In the genomic region with DNA sequence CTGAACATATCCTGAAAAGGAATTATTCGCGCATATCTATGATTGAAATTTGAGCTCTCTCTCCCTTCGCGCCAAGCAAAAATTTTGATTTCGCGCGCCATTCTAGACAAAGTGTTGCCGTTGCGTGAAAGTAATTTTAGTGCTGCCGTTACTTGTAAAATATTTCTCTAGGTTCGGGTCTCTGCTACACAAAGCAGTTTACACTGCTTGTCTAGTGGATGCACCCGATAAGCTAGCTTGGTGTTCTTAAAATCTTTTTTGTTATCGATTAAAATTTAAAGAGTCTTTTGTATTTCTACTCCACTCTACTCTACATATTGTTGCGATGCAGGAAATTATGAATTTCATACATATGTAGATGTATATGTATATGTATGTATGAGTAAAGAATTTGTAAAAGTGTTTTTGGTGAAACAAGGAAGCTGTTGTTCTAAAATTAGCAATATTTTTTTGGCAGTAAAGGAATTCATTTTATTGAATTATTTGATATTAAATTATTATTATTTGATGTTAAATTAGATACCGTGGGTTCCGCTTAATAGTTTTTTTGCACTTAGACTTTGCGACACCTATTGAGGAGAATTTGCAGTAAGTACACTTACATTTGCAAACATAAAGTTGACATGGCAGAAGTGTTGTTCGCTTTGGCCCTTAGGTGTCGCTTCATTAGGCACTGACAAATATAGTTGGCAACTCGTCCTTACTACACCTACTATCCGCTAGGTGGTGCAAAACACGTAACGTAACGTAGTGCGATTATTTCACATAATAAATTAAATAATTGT, we compare ENCODE assay signal across 1 fruit fly cellular context.
TF ChIP-seq lines count a peak whose summit lies in the region.

No protein-coding gene starts in this region.

TF ChIP-seq in whole organism, embryonic, 481 proteins besides CTCF, POLR2A, EP300 and RAD21 (continued from another document and continues in another):
- TF ChIP-seq CG16779 (GFP tag; IDR thresholded peaks at IDR 0.05; lab: Robert Waterston, UW) (peak; percentile 68), org-1 (GFP tag; optimal IDR thresholded peaks at IDR 0.05; lab: Kevin White, UChicago) (peak; percentile 3), fd96Cb (tag; optimal IDR thresholded peaks at IDR 0.05; lab: Kevin White, UChicago) (peak; percentile 52), Atf-2 (GFP tag; optimal IDR thresholded peaks at IDR 0.05; lab: Kevin White, UChicago) (peak; percentile 62), NC2α (GFP tag; optimal IDR thresholded peaks at IDR 0.05; lab: Kevin White, UChicago) (peak; percentile 24), CG12104 (GFP tag; optimal IDR thresholded peaks at IDR 0.05; lab: Kevin White, UChicago) (peak; percentile 67), gsb-n (tag; optimal IDR thresholded peaks at IDR 0.05; lab: Kevin White, UChicago) (peak; percentile 51), CG11723 (GFP tag; optimal IDR thresholded peaks at IDR 0.05; lab: Kevin White, UChicago) (no peak), luna (GFP tag; optimal IDR thresholded peaks at IDR 0.05; lab: Kevin White, UChicago) (no peak), MBD-R2 (GFP tag; IDR thresholded peaks at IDR 0.05; lab: Robert Waterston, UW) (no peak), lilli (GFP tag; optimal IDR thresholded peaks at IDR 0.05; lab: Kevin White, UChicago) (peak; percentile 75), Sin3A (optimal IDR thresholded peaks at IDR 0.05; lab: Kevin White, UChicago) (no peak), stwl (tag; optimal IDR thresholded peaks at IDR 0.05; lab: Kevin White, UChicago) (peak; percentile 39), danr (GFP tag; IDR thresholded peaks at IDR 0.05; lab: Robert Waterston, UW) (no peak), CkIIα-i1 (GFP tag; IDR thresholded peaks at IDR 0.05; lab: Robert Waterston, UW) (no peak), cas (GFP tag; IDR thresholded peaks at IDR 0.05; lab: Robert Waterston, UW) (no peak), Side (GFP tag; optimal IDR thresholded peaks at IDR 0.05; lab: Kevin White, UChicago) (peak; percentile 53), ems (GFP tag; optimal IDR thresholded peaks at IDR 0.05; lab: Kevin White, UChicago) (peak; percentile 59), Trl (optimal IDR thresholded peaks at IDR 0.05; lab: Kevin White, UChicago) (no peak), Trl (GFP tag; optimal IDR thresholded peaks at IDR 0.05; lab: Kevin White, UChicago) (peak; percentile 75), Hmx (GFP tag; optimal IDR thresholded peaks at IDR 0.05; lab: Kevin White, UChicago) (peak; percentile 14), CG11398 (GFP tag; optimal IDR thresholded peaks at IDR 0.05; lab: Kevin White, UChicago) (no peak), CG18619 (GFP tag; optimal IDR thresholded peaks at IDR 0.05; lab: Kevin White, UChicago) (peak; percentile 59), mam (GFP tag; optimal IDR thresholded peaks at IDR 0.05; lab: Kevin White, UChicago) (peak; percentile 44), CG17802 (tag; optimal IDR thresholded peaks at IDR 0.05; lab: Kevin White, UChicago) (peak; percentile 68), ci (GFP tag; IDR thresholded peaks at IDR 0.05; lab: Robert Waterston, UW) (peak; percentile 94), CG3163 (GFP tag; optimal IDR thresholded peaks at IDR 0.05; lab: Kevin White, UChicago) (peak; percentile 0), stc (GFP tag; IDR thresholded peaks at IDR 0.05; lab: Robert Waterston, UW) (peak; percentile 35; the same call in 1 of the 2 replicates), Drgx (GFP tag; IDR thresholded peaks at IDR 0.05; lab: Robert Waterston, UW) (no peak; the same call in 1 of the 2 replicates), HmgD (GFP tag; optimal IDR thresholded peaks at IDR 0.05; lab: Kevin White, UChicago) (peak; percentile 48), gsb (GFP tag; IDR thresholded peaks at IDR 0.05; lab: Robert Waterston, UW) (no peak), Rx (GFP tag; IDR thresholded peaks at IDR 0.05; lab: Robert Waterston, UW) (peak; percentile 54), CG12769 (tag; optimal IDR thresholded peaks at IDR 0.05; lab: Kevin White, UChicago) (no peak), Nf-YB (GFP tag; optimal IDR thresholded peaks at IDR 0.05; lab: Kevin White, UChicago) (peak; percentile 42), grau (tag; optimal IDR thresholded peaks at IDR 0.05; lab: Kevin White, UChicago) (peak; percentile 56), MESR4 (GFP tag; optimal IDR thresholded peaks at IDR 0.05; lab: Kevin White, UChicago) (peak; percentile 10), Asciz (GFP tag; optimal IDR thresholded peaks at IDR 0.05; lab: Kevin White, UChicago) (no peak), zen2 (GFP tag; IDR thresholded peaks at IDR 0.05; lab: Robert Waterston, UW; ENCODE audit: partially characterized antibody) (no peak), CG30020 (tag; optimal IDR thresholded peaks at IDR 0.05; lab: Kevin White, UChicago) (no peak), cwo (GFP tag; optimal IDR thresholded peaks at IDR 0.05; lab: Kevin White, UChicago) (no peak), Jarid2 (GFP tag; optimal IDR thresholded peaks at IDR 0.05; lab: Kevin White, UChicago) (no peak), CG11695 (GFP tag; IDR thresholded peaks at IDR 0.05; lab: Robert Waterston, UW) (no peak), CG34422 (GFP tag; IDR thresholded peaks at IDR 0.05; lab: Robert Waterston, UW) (peak; percentile 66), z (GFP tag; IDR thresholded peaks at IDR 0.05; lab: Robert Waterston, UW) (no peak), CG7357 (GFP tag; IDR thresholded peaks at IDR 0.05; lab: Robert Waterston, UW) (no peak), Optix (GFP tag; IDR thresholded peaks at IDR 0.05; lab: Robert Waterston, UW) (peak; percentile 48), Dfd (GFP tag; optimal IDR thresholded peaks at IDR 0.05; lab: Kevin White, UChicago) (peak in 1 of 2 experiments; percentile 7), wek (GFP tag; optimal IDR thresholded peaks at IDR 0.05; lab: Kevin White, UChicago) (peak; percentile 63), CG3847 (GFP tag; IDR thresholded peaks at IDR 0.05; lab: Robert Waterston, UW) (peak; percentile 90), nmo (GFP tag; optimal IDR thresholded peaks at IDR 0.05; lab: Kevin White, UChicago) (peak; percentile 43), CG10979 (tag; optimal IDR thresholded peaks at IDR 0.05; lab: Kevin White, UChicago) (peak; percentile 60), nom (GFP tag; optimal IDR thresholded peaks at IDR 0.05; lab: Kevin White, UChicago) (peak; percentile 59), bigmax (GFP tag; optimal IDR thresholded peaks at IDR 0.05; lab: Kevin White, UChicago) (peak; percentile 47), usp (GFP tag; optimal IDR thresholded peaks at IDR 0.05; lab: Kevin White, UChicago) (no peak), GATAe (GFP tag; conservative IDR thresholded peaks at IDR 0.05; lab: Robert Waterston, UW) (no peak), pzg (GFP tag; optimal IDR thresholded peaks at IDR 0.05; lab: Kevin White, UChicago) (peak; percentile 94), CG8359 (GFP tag; optimal IDR thresholded peaks at IDR 0.05; lab: Kevin White, UChicago; ENCODE audit: borderline replicate concordance) (peak; percentile 22), dm (GFP tag; optimal IDR thresholded peaks at IDR 0.05; lab: Kevin White, UChicago) (peak; percentile 38), scrt (GFP tag; optimal IDR thresholded peaks at IDR 0.05; lab: Kevin White, UChicago) (peak; percentile 17), H2.0 (GFP tag; IDR thresholded peaks at IDR 0.05; lab: Robert Waterston, UW) (peak; percentile 68; the same call in 1 of the 2 replicates), CG10431 (GFP tag; optimal IDR thresholded peaks at IDR 0.05; lab: Kevin White, UChicago) (peak; percentile 87), CG15601 (tag; optimal IDR thresholded peaks at IDR 0.05; lab: Kevin White, UChicago) (peak; percentile 63), CG4360 (GFP tag; IDR thresholded peaks at IDR 0.05; lab: Robert Waterston, UW) (0 out of 2 replicates have a peak, but pooled peaks have one; percentile 19), dimm (GFP tag; IDR thresholded peaks at IDR 0.05; lab: Robert Waterston, UW) (no peak), chif (GFP tag; optimal IDR thresholded peaks at IDR 0.05; lab: Kevin White, UChicago) (peak; percentile 51 to 68), unc-4 (GFP tag; IDR thresholded peaks at IDR 0.05; lab: Robert Waterston, UW; ENCODE audit: partially characterized antibody) (peak; percentile 56; the same call in 1 of the 2 replicates), CG31388 (GFP tag; optimal IDR thresholded peaks at IDR 0.05; lab: Kevin White, UChicago) (no peak), Fer2 (tag; optimal IDR thresholded peaks at IDR 0.05; lab: Kevin White, UChicago) (peak; percentile 25), CG8388 (GFP tag; optimal IDR thresholded peaks at IDR 0.05; lab: Kevin White, UChicago) (peak; percentile 41), Blimp-1 (GFP tag; optimal IDR thresholded peaks at IDR 0.05; lab: Kevin White, UChicago) (no peak), Doc3 (GFP tag; IDR thresholded peaks at IDR 0.05; lab: Robert Waterston, UW; ENCODE audit: partially characterized antibody) (no peak), her (GFP tag; optimal IDR thresholded peaks at IDR 0.05; lab: Kevin White, UChicago) (peak; percentile 62), CG13894 (tag; optimal IDR thresholded peaks at IDR 0.05; lab: Kevin White, UChicago) (no peak), Spps (tag; optimal IDR thresholded peaks at IDR 0.05; lab: Kevin White, UChicago) (peak; percentile 9), tio (GFP tag; optimal IDR thresholded peaks at IDR 0.05; lab: Kevin White, UChicago) (no peak), bowl (GFP tag; IDR thresholded peaks at IDR 0.05; lab: Robert Waterston, UW) (no peak), h (optimal IDR thresholded peaks at IDR 0.05; lab: Kevin White, UChicago) (no peak), CG4820 (GFP tag; optimal IDR thresholded peaks at IDR 0.05; lab: Kevin White, UChicago) (peak; percentile 64), CG7745 (tag; optimal IDR thresholded peaks at IDR 0.05; lab: Kevin White, UChicago) (no peak), CG7271 (tag; optimal IDR thresholded peaks at IDR 0.05; lab: Kevin White, UChicago) (peak; percentile 36), CG15011 (GFP tag; optimal IDR thresholded peaks at IDR 0.05; lab: Kevin White, UChicago) (no peak), Hsf (GFP tag; optimal IDR thresholded peaks at IDR 0.05; lab: Kevin White, UChicago) (peak; percentile 76), Meics (GFP tag; optimal IDR thresholded peaks at IDR 0.05; lab: Kevin White, UChicago) (no peak), nau (GFP tag; optimal IDR thresholded peaks at IDR 0.05; lab: Kevin White, UChicago) (no peak), ssp (GFP tag; IDR thresholded peaks at IDR 0.05; lab: Robert Waterston, UW) (peak; percentile 46), trh (GFP tag; optimal IDR thresholded peaks at IDR 0.05; lab: Kevin White, UChicago) (peak; percentile 23), lab (GFP tag; optimal IDR thresholded peaks at IDR 0.05; lab: Kevin White, UChicago) (no peak), CG2712 (tag; optimal IDR thresholded peaks at IDR 0.05; lab: Kevin White, UChicago) (peak; percentile 65), Dll (GFP tag; IDR thresholded peaks at IDR 0.05; lab: Robert Waterston, UW; ENCODE audit: partially characterized antibody) (no peak; the same call in 3 of the 4 replicates), Sox100B (GFP tag; optimal IDR thresholded peaks at IDR 0.05; lab: Kevin White, UChicago) (no peak), pnt (GFP tag; optimal IDR thresholded peaks at IDR 0.05; lab: Kevin White, UChicago) (peak; percentile 42), Lhr (GFP tag; optimal IDR thresholded peaks at IDR 0.05; lab: Kevin White, UChicago) (peak; percentile 95), CG13775 (GFP tag; optimal IDR thresholded peaks at IDR 0.05; lab: Kevin White, UChicago) (peak; percentile 58), fu2 (GFP tag; optimal IDR thresholded peaks at IDR 0.05; lab: Kevin White, UChicago) (peak; percentile 30), tgo (GFP tag; IDR thresholded peaks at IDR 0.05; lab: Robert Waterston, UW) (peak; percentile 34; the same call in 1 of the 3 replicates), CG3995 (GFP tag; optimal IDR thresholded peaks at IDR 0.05; lab: Kevin White, UChicago) (no peak), Tbp (GFP tag; optimal IDR thresholded peaks at IDR 0.05; lab: Kevin White, UChicago) (no peak), CG34224 (GFP tag; IDR thresholded peaks at IDR 0.05; lab: Robert Waterston, UW; ENCODE audit: partially characterized antibody) (peak; percentile 13; the same call in 1 of the 3 replicates), CG10654 (GFP tag; optimal IDR thresholded peaks at IDR 0.05; lab: Kevin White, UChicago) (peak; percentile 68), gcm2 (GFP tag; optimal IDR thresholded peaks at IDR 0.05; lab: Kevin White, UChicago) (no peak), Bdp1 (GFP tag; optimal IDR thresholded peaks at IDR 0.05; lab: Kevin White, UChicago) (peak; percentile 60), sim (GFP tag; IDR thresholded peaks at IDR 0.05; lab: Robert Waterston, UW) (peak; percentile 45; the same call in 1 of the 2 replicates), kay (GFP tag; optimal IDR thresholded peaks at IDR 0.05; lab: Kevin White, UChicago) (no peak), HLHmδ (GFP tag; optimal IDR thresholded peaks at IDR 0.05; lab: Kevin White, UChicago) (peak; percentile 97), CHES-1-like (GFP tag; optimal IDR thresholded peaks at IDR 0.05; lab: Kevin White, UChicago) (peak; percentile 51), grn (GFP tag; optimal IDR thresholded peaks at IDR 0.05; lab: Kevin White, UChicago) (no peak), MTF-1 (GFP tag; optimal IDR thresholded peaks at IDR 0.05; lab: Kevin White, UChicago; ENCODE audit: borderline replicate concordance) (peak; percentile 87), CG5180 (GFP tag; optimal IDR thresholded peaks at IDR 0.05; lab: Kevin White, UChicago) (no peak), CG10147 (GFP tag; optimal IDR thresholded peaks at IDR 0.05; lab: Kevin White, UChicago) (no peak), hth (optimal IDR thresholded peaks at IDR 0.05; lab: Kevin White, UChicago) (no peak), esg (GFP tag; conservative IDR thresholded peaks at IDR 0.05; lab: Robert Waterston, UW) (peak; percentile 32), chn (GFP tag; optimal IDR thresholded peaks at IDR 0.05; lab: Kevin White, UChicago) (peak; percentile 69), CG33557 (GFP tag; optimal IDR thresholded peaks at IDR 0.05; lab: Kevin White, UChicago) (peak; percentile 30), CG6689 (GFP tag; IDR thresholded peaks at IDR 0.05; lab: Robert Waterston, UW) (peak; percentile 42), NK7.1 (GFP tag; optimal IDR thresholded peaks at IDR 0.05; lab: Kevin White, UChicago) (peak; percentile 36), eve (GFP tag; optimal IDR thresholded peaks at IDR 0.05; lab: Kevin White, UChicago) (no peak), CG32767 (GFP tag; IDR thresholded peaks at IDR 0.05; lab: Robert Waterston, UW) (peak; percentile 48; the same call in 1 of the 2 replicates), Atf3 (GFP tag; optimal IDR thresholded peaks at IDR 0.05; lab: Kevin White, UChicago) (peak; percentile 70), CG7372 (GFP tag; IDR thresholded peaks at IDR 0.05; lab: Robert Waterston, UW) (peak; percentile 61; the same call in 1 of the 2 replicates), CG8944 (GFP tag; optimal IDR thresholded peaks at IDR 0.05; lab: Kevin White, UChicago) (peak; percentile 58), D19B (GFP tag; optimal IDR thresholded peaks at IDR 0.05; lab: Kevin White, UChicago) (no peak)
